Worm (Caenorhabditis elegans) whole organism, L1 larva: ENCODE data around the gene cgr-1.

Experiments used
- aly-2 ChIP-seq: fragments of 150-350 bp; optimal IDR thresholded peaks from 2 replicates; lab custom pipeline; 2014; ENCODE audit warnings: missing biosample characterization, missing genetic modification characterization
- elt-3 ChIP-seq, 6 experiments: fragments of 150-350 bp in 1 of 6; sonication (generic microtip); optimal IDR thresholded peaks; 2 replicates each; lab custom pipeline; 2017 to 2018; ENCODE audit warnings: missing biosample characterization in 6 of 6, missing genetic modification characterization in 6 of 6, inconsistent platforms in 1 of 6
- fkh-10 ChIP-seq: sonication (generic microtip); optimal IDR thresholded peaks from 2 replicates; lab custom pipeline; 2017; ENCODE audit warnings: missing biosample characterization, missing genetic modification reagents, missing genetic modification characterization
- lin-14 ChIP-seq: fragments of 200-800 bp; sonication (Bioruptor generic); optimal IDR thresholded peaks from 2 replicates; lab custom pipeline; 2018; ENCODE audit warnings: mild to moderate bottlenecking, missing genetic modification characterization, moderate library complexity, missing compliant biosample characterization
- lin-39 ChIP-seq: fragments of 150-350 bp; optimal IDR thresholded peaks from 2 replicates; lab custom pipeline; 2014; ENCODE audit warnings: missing biosample characterization, missing genetic modification reagents, missing genetic modification characterization
- nhr-76 ChIP-seq: sonication (generic microtip); optimal IDR thresholded peaks from 2 replicates; lab custom pipeline; 2017; ENCODE audit warnings: missing biosample characterization, missing genetic modification characterization
- pax-3 ChIP-seq: fragments of 200-800 bp; sonication (Bioruptor generic); optimal IDR thresholded peaks from 2 replicates; lab custom pipeline; 2018; ENCODE audit warnings: mild to moderate bottlenecking, missing genetic modification characterization, moderate library complexity, missing compliant biosample characterization
- pqm-1 ChIP-seq: sonication (generic microtip); optimal IDR thresholded peaks from 3 replicates; lab custom pipeline; 2017; ENCODE audit warnings: missing biosample characterization, missing genetic modification characterization
- sox-4 ChIP-seq: sonication (generic microtip); optimal IDR thresholded peaks from 2 replicates; lab custom pipeline; 2016; ENCODE audit warnings: missing genetic modification characterization, missing compliant biosample characterization
- unc-130 ChIP-seq: fragments of 150-350 bp; optimal IDR thresholded peaks from 2 replicates; lab custom pipeline; 2017; ENCODE audit warnings: missing biosample characterization, missing genetic modification characterization, inconsistent platforms

ce11 chrX:3552948-3553347, 47.3 kb downstream of the cgr-1 start:
- TF ChIP-seq pax-3 (tag; lab: Kevin White, UChicago) = no peak
- no peak for TF ChIP-seq pqm-1 (tag; lab: Kevin White, UChicago)
- no peak for TF ChIP-seq lin-39 (tag; lab: Kevin White, UChicago)
- TF ChIP-seq aly-2 (tag; lab: Kevin White, UChicago) = no peak
- TF ChIP-seq unc-130 (tag; lab: Kevin White, UChicago) = no peak
- no peak for TF ChIP-seq sox-4 (tag; lab: Kevin White, UChicago)
- TF ChIP-seq lin-14 = peak; percentile 3
- TF ChIP-seq nhr-76 (tag; lab: Kevin White, UChicago) = no peak
- TF ChIP-seq fkh-10 = no peak
- no peak for TF ChIP-seq elt-3 (tag; optimal IDR thresholded peaks at IDR 0.05; lab: Kevin White, UChicago)
